Fruit fly (Drosophila melanogaster) whole organism, embryonic: ENCODE results near the gene CG1231.

ENCODE experiments used
- Abd-B ChIP-seq: fragments of 200-800 bp; sonication (Bioruptor generic); optimal IDR thresholded peaks from 2 replicates; lab custom pipeline; 2018; ENCODE audit warnings: missing biosample characterization, mild to moderate bottlenecking, missing genetic modification characterization, moderate library complexity
- Adf1 ChIP-seq: fragments of 200-800 bp; sonication (Bioruptor generic); IDR thresholded peaks from 2 replicates; pipeline ENCODE4 v1.3.6; 2022; ENCODE audit warnings: missing biosample characterization, missing genetic modification characterization
- Aef1 ChIP-seq: fragments of 200-800 bp; sonication (Bioruptor generic); IDR thresholded peaks from 3 replicates; pipeline ENCODE4 v1.3.6; 2022; ENCODE audit warnings: missing biosample characterization, missing genetic modification characterization
- CG10654 ChIP-seq: fragments of 200-800 bp; sonication (Bioruptor generic); optimal IDR thresholded peaks from 2 replicates; lab custom pipeline; 2016; ENCODE audit warnings: missing biosample characterization, missing genetic modification characterization
- CG11093 ChIP-seq: fragments of 200-800 bp; sonication (Bioruptor generic); IDR thresholded peaks from 3 replicates; pipeline ENCODE4 v1.3.6; 2022; ENCODE audit warnings: missing biosample characterization, missing genetic modification characterization
- CG12219 ChIP-seq: fragments of 200-800 bp; sonication (Bioruptor generic); optimal IDR thresholded peaks from 3 replicates; lab custom pipeline; 2018; ENCODE audit warnings: missing biosample characterization, mild to moderate bottlenecking, missing genetic modification characterization
- CG13424 ChIP-seq: fragments of 200-800 bp; sonication (Bioruptor generic); optimal IDR thresholded peaks from 2 replicates; lab custom pipeline; 2019; ENCODE audit warnings: missing biosample characterization, mild to moderate bottlenecking, missing genetic modification characterization, moderate library complexity
- CG13894 ChIP-seq: fragments of 200-800 bp; sonication (Bioruptor generic); optimal IDR thresholded peaks from 3 replicates; lab custom pipeline; 2018; ENCODE audit warnings: missing biosample characterization, mild to moderate bottlenecking, missing genetic modification characterization, moderate library complexity
- CG15601 ChIP-seq: fragments of 200-800 bp; sonication (Bioruptor generic); optimal IDR thresholded peaks from 3 replicates; lab custom pipeline; 2019; ENCODE audit warnings: missing biosample characterization, mild to moderate bottlenecking, missing genetic modification characterization, moderate library complexity
- CG17385 ChIP-seq: fragments of 200-800 bp; sonication (Bioruptor generic); optimal IDR thresholded peaks from 3 replicates; lab custom pipeline; 2018; ENCODE audit warnings: missing biosample characterization, mild to moderate bottlenecking, missing genetic modification characterization
- CG17829 ChIP-seq: fragments of 200-800 bp; optimal IDR thresholded peaks from 2 replicates; lab custom pipeline; 2019; ENCODE audit warnings: missing biosample characterization, mild to moderate bottlenecking, missing genetic modification characterization, moderate library complexity
- CG18599 ChIP-seq: fragments of 200-800 bp; sonication (Bioruptor generic); optimal IDR thresholded peaks from 3 replicates; lab custom pipeline; 2017; ENCODE audit warnings: missing biosample characterization, missing genetic modification characterization, mild to moderate bottlenecking, moderate library complexity, missing genetic modification reagents
- CG18619 ChIP-seq: fragments of 200-800 bp; sonication (Bioruptor generic); optimal IDR thresholded peaks from 3 replicates; lab custom pipeline; 2017; ENCODE audit warnings: missing biosample characterization, mild to moderate bottlenecking, missing genetic modification characterization
- CG2202 ChIP-seq: fragments of 200-800 bp; sonication (Bioruptor generic); optimal IDR thresholded peaks from 2 replicates; lab custom pipeline; 2018; ENCODE audit warnings: missing biosample characterization, mild to moderate bottlenecking, missing genetic modification characterization
- CG31388 ChIP-seq: fragments of 200-800 bp; sonication (Bioruptor generic); optimal IDR thresholded peaks from 2 replicates; lab custom pipeline; 2016; ENCODE audit warnings: missing biosample characterization, missing genetic modification characterization
- CG3163 ChIP-seq: fragments of 200-800 bp; sonication (Bioruptor generic); optimal IDR thresholded peaks from 3 replicates; lab custom pipeline; 2016; ENCODE audit warnings: missing biosample characterization, missing genetic modification characterization
- CG6689 ChIP-seq: fragments of 200-800 bp; sonication (Bioruptor generic); IDR thresholded peaks from 2 replicates; pipeline ENCODE4 v1.3.6; 2022; ENCODE audit warnings: missing biosample characterization, missing genetic modification characterization
- D ChIP-seq, 2 experiments: fragments of 200-800 bp in 1 of 2; fragments of >200 bp in 1 of 2; sonication (Bioruptor generic) in 1 of 2; optimal IDR thresholded peaks; 2 replicates in 1 of 2; 3 replicates in 1 of 2; lab custom pipeline; 2017; ENCODE audit warnings: mild to moderate bottlenecking in 1 of 2, missing biosample characterization in 1 of 2, missing genetic modification characterization in 1 of 2, missing genetic modification reagents in 1 of 2
- Dbx ChIP-seq: fragments of 200-800 bp; sonication (Bioruptor generic); IDR thresholded peaks from 3 replicates; pipeline ENCODE4 v1.3.6; 2022; ENCODE audit warnings: missing biosample characterization, missing genetic modification characterization
- Dek ChIP-seq: fragments of 200-800 bp; sonication (Bioruptor generic); optimal IDR thresholded peaks from 3 replicates; lab custom pipeline; 2019; ENCODE audit warnings: missing biosample characterization, mild to moderate bottlenecking, missing genetic modification characterization, moderate library complexity
- Doc3 ChIP-seq: fragments of 200-800 bp; sonication (Bioruptor generic); IDR thresholded peaks from 3 replicates; pipeline ENCODE4 v1.3.6; 2022; ENCODE audit warnings: missing biosample characterization, missing genetic modification characterization; ENCODE audit not compliant: partially characterized antibody
- Drgx ChIP-seq: fragments of 200-800 bp; sonication (Bioruptor generic); IDR thresholded peaks from 2 replicates; pipeline ENCODE4 v1.3.6; 2022; ENCODE audit warnings: missing biosample characterization, missing genetic modification characterization
- E2f2 ChIP-seq: fragments of 200-800 bp; sonication (Bioruptor generic); IDR thresholded peaks from 2 replicates; pipeline ENCODE4 v1.3.6; 2022; ENCODE audit warnings: missing biosample characterization, missing genetic modification characterization
- ERR ChIP-seq: fragments of 200-800 bp; sonication (Bioruptor generic); optimal IDR thresholded peaks from 2 replicates; lab custom pipeline; 2016; ENCODE audit warnings: missing biosample characterization, missing genetic modification characterization
- GATAe ChIP-seq: fragments of 200-800 bp; sonication (Bioruptor generic); conservative IDR thresholded peaks from 2 replicates; pipeline ENCODE4 v1.3.6; 2022; ENCODE audit warnings: missing biosample characterization, missing genetic modification characterization
- Hand ChIP-seq: fragments of 200-800 bp; sonication (Bioruptor generic); optimal IDR thresholded peaks from 2 replicates; lab custom pipeline; 2017; ENCODE audit warnings: mild to moderate bottlenecking, missing biosample characterization, missing genetic modification reagents, missing genetic modification characterization
- NC2α ChIP-seq: fragments of 200-800 bp; sonication (Bioruptor generic); optimal IDR thresholded peaks from 2 replicates; lab custom pipeline; 2016; ENCODE audit warnings: missing biosample characterization, missing genetic modification characterization
- Side ChIP-seq: fragments of 200-800 bp; sonication (Bioruptor generic); optimal IDR thresholded peaks from 2 replicates; lab custom pipeline; 2016; ENCODE audit warnings: missing biosample characterization, missing genetic modification characterization
- Six4 ChIP-seq: fragments of 200-800 bp; sonication (Bioruptor generic); optimal IDR thresholded peaks from 2 replicates; lab custom pipeline; 2016; ENCODE audit warnings: missing biosample characterization, missing genetic modification characterization
- Taf1 ChIP-seq: fragments of 200-800 bp; sonication (Bioruptor generic); IDR thresholded peaks from 2 replicates; pipeline ENCODE4 v1.3.6; 2022; ENCODE audit warnings: missing biosample characterization, missing genetic modification characterization
- Trl ChIP-seq, 3 experiments: fragments of >200 bp in 2 of 3; fragments of 200-800 bp in 1 of 3; sonication (Bioruptor generic) in 1 of 3; optimal IDR thresholded peaks; 2 replicates in 1 of 3; 3 replicates in 2 of 3; lab custom pipeline; 2016 to 2017; ENCODE audit warnings: missing biosample characterization in 1 of 3, missing genetic modification characterization in 1 of 3
- Usf ChIP-seq: fragments of 200-800 bp; sonication (Bioruptor generic); optimal IDR thresholded peaks from 2 replicates; lab custom pipeline; 2017; ENCODE audit warnings: missing genotype, missing biosample characterization, missing genetic modification characterization
- ac ChIP-seq: fragments of 200-800 bp; sonication (Bioruptor generic); optimal IDR thresholded peaks from 3 replicates; lab custom pipeline; 2017; ENCODE audit warnings: missing biosample characterization, mild to moderate bottlenecking, missing genetic modification characterization
- cwo ChIP-seq: fragments of 200-800 bp; sonication (Bioruptor generic); optimal IDR thresholded peaks from 3 replicates; lab custom pipeline; 2017; ENCODE audit warnings: missing biosample characterization, missing genetic modification characterization, mild to moderate bottlenecking, moderate library complexity, missing genetic modification reagents
- dimm ChIP-seq: fragments of 200-800 bp; sonication (Bioruptor generic); IDR thresholded peaks from 2 replicates; pipeline ENCODE4 v1.3.6; 2022; ENCODE audit warnings: missing biosample characterization, missing genetic modification characterization
- dmrt99B ChIP-seq: fragments of 200-800 bp; sonication (Bioruptor generic); optimal IDR thresholded peaks from 2 replicates; lab custom pipeline; 2018; ENCODE audit warnings: missing biosample characterization, mild to moderate bottlenecking, missing genetic modification characterization, moderate library complexity
- dysf ChIP-seq: fragments of 200-800 bp; sonication (Bioruptor generic); IDR thresholded peaks from 3 replicates; pipeline ENCODE4 v1.3.6; 2022; ENCODE audit warnings: missing biosample characterization, missing genetic modification characterization
- en ChIP-seq: fragments of 200-800 bp; sonication (Bioruptor generic); optimal IDR thresholded peaks from 2 replicates; lab custom pipeline; 2016; ENCODE audit warnings: missing biosample characterization, missing genetic modification characterization
- exex ChIP-seq: fragments of 200-800 bp; sonication (Bioruptor generic); optimal IDR thresholded peaks from 4 replicates; lab custom pipeline; 2018; ENCODE audit warnings: missing biosample characterization, mild to moderate bottlenecking, missing genetic modification characterization, moderate library complexity
- eyg ChIP-seq: fragments of 200-800 bp; sonication (Bioruptor generic); optimal IDR thresholded peaks from 3 replicates; lab custom pipeline; 2016; ENCODE audit warnings: missing biosample characterization, missing genetic modification characterization
- gce ChIP-seq: fragments of 200-800 bp; sonication (Bioruptor generic); IDR thresholded peaks from 3 replicates; pipeline ENCODE4 v1.3.6; 2022; ENCODE audit warnings: missing biosample characterization, missing genetic modification characterization
- gsb-n ChIP-seq: fragments of 200-800 bp; sonication (Bioruptor generic); optimal IDR thresholded peaks from 3 replicates; lab custom pipeline; 2018; ENCODE audit warnings: missing biosample characterization, mild to moderate bottlenecking, missing genetic modification characterization
- hb ChIP-seq: fragments of 200-800 bp; sonication (Bioruptor generic); IDR thresholded peaks from 3 replicates; pipeline ENCODE4 v1.3.6; 2022; ENCODE audit warnings: missing biosample characterization, missing genetic modification characterization; ENCODE audit not compliant: partially characterized antibody
- jumu ChIP-seq: fragments of 200-800 bp; sonication (Bioruptor generic); optimal IDR thresholded peaks from 3 replicates; lab custom pipeline; 2016; ENCODE audit warnings: missing biosample characterization, missing genetic modification characterization
- mld ChIP-seq: fragments of 200-800 bp; sonication (Bioruptor generic); IDR thresholded peaks from 3 replicates; pipeline ENCODE4 v1.3.6; 2022; ENCODE audit warnings: missing biosample characterization, missing genetic modification characterization; ENCODE audit not compliant: partially characterized antibody
- row ChIP-seq: fragments of 200-800 bp; sonication (Bioruptor generic); IDR thresholded peaks from 3 replicates; pipeline ENCODE4 v1.3.6; 2022; ENCODE audit warnings: missing biosample characterization, missing genetic modification characterization
- sens-2 ChIP-seq: fragments of 200-800 bp; sonication (Bioruptor generic); IDR thresholded peaks from 2 replicates; pipeline ENCODE4 v1.3.6; 2022; ENCODE audit warnings: missing biosample characterization, missing genetic modification characterization
- tap ChIP-seq: fragments of 200-800 bp; optimal IDR thresholded peaks from 3 replicates; lab custom pipeline; 2019; ENCODE audit warnings: missing biosample characterization, mild to moderate bottlenecking, missing genetic modification characterization, moderate library complexity
- trem ChIP-seq: fragments of 200-800 bp; optimal IDR thresholded peaks from 3 replicates; lab custom pipeline; 2019; ENCODE audit warnings: missing biosample characterization, mild to moderate bottlenecking, missing genetic modification characterization, moderate library complexity

The CG1231 gene

dm6 chr3L:350651-351228 lies 5.5 kb upstream of the CG1231 start (continued):
- TF ChIP-seq dmrt99B (tag; lab: Kevin White, UChicago) (peak; percentile 89), CG10654 (GFP tag; lab: Kevin White, UChicago) (peak; percentile 36), gsb-n (tag; lab: Kevin White, UChicago) (no peak), sens-2 (GFP tag; lab: Robert Waterston, UW) (no peak), Six4 (GFP tag; lab: Kevin White, UChicago) (peak; percentile 17), cwo (GFP tag; lab: Kevin White, UChicago) (peak; percentile 84), Dek (tag; lab: Kevin White, UChicago) (peak; percentile 64), Hand (GFP tag; lab: Kevin White, UChicago) (peak; percentile 36), CG15601 (tag; lab: Kevin White, UChicago) (no peak), CG13424 (tag; lab: Kevin White, UChicago) (peak; percentile 64), Side (peak; percentile 51), NC2α (no peak), Aef1 (GFP tag; lab: Robert Waterston, UW) (peak; percentile 75), Drgx (GFP tag; lab: Robert Waterston, UW) (peak; percentile 71), en (GFP tag; lab: Kevin White, UChicago) (no peak), Doc3 (GFP tag; lab: Robert Waterston, UW) (no peak), CG6689 (peak; percentile 87), dysf (GFP tag; lab: Robert Waterston, UW) (peak; percentile 86), CG13894 (peak; percentile 59), Taf1 (GFP tag; lab: Robert Waterston, UW) (peak; percentile 63), CG18619 (GFP tag; lab: Kevin White, UChicago) (peak; percentile 47), ac (GFP tag; lab: Kevin White, UChicago) (no peak), mld (GFP tag; lab: Robert Waterston, UW) (no peak), eyg (GFP tag; lab: Kevin White, UChicago) (peak; percentile 48), jumu (GFP tag; lab: Kevin White, UChicago) (no peak), CG31388 (peak; percentile 42), D (optimal IDR thresholded peaks at IDR 0.05; lab: Kevin White, UChicago) (no peak), D (GFP tag; optimal IDR thresholded peaks at IDR 0.05; lab: Kevin White, UChicago) (no peak), gce (GFP tag; lab: Robert Waterston, UW) (peak; percentile 60; the same call in 1 of the 3 replicates), CG17385 (GFP tag; lab: Kevin White, UChicago) (no peak), ERR (peak; percentile 35), Abd-B (GFP tag; lab: Kevin White, UChicago) (peak; percentile 26), CG3163 (GFP tag; lab: Kevin White, UChicago) (peak; percentile 5), CG2202 (tag; lab: Kevin White, UChicago) (peak; percentile 15), exex (tag; lab: Kevin White, UChicago) (peak; percentile 88), CG11093 (no peak), CG17829 (tag; lab: Kevin White, UChicago) (peak; percentile 75), CG18599 (GFP tag; lab: Kevin White, UChicago) (peak; percentile 85), Adf1 (GFP tag; lab: Robert Waterston, UW) (no peak), GATAe (GFP tag; lab: Robert Waterston, UW) (peak; percentile 81), Usf (GFP tag; lab: Kevin White, UChicago) (no peak), row (peak; percentile 88), Dbx (peak; percentile 85), Trl (optimal IDR thresholded peaks at IDR 0.05; lab: Kevin White, UChicago) (no peak), Trl (GFP tag; optimal IDR thresholded peaks at IDR 0.05; lab: Kevin White, UChicago) (peak; percentile 39), E2f2 (peak; percentile 40; the same call in 1 of the 2 replicates), trem (peak; percentile 61), CG12219 (peak; percentile 40), dimm (peak; percentile 63; the same call in 1 of the 2 replicates), tap (tag; lab: Kevin White, UChicago) (peak; percentile 68), hb (GFP tag; lab: Robert Waterston, UW) (no peak)
